Fruit fly (Drosophila melanogaster): ENCODE data around the gene MICU1.

MICU1 gene

dm6 chr2L:7150775-7151174 is 31.3 kb upstream of the MICU1 start (continued):
- TF ChIP-seq fd3F (GFP tag; optimal IDR thresholded peaks at IDR 0.05), result no peak
- TF ChIP-seq h (optimal IDR thresholded peaks at IDR 0.05), result no peak
- 0 out of 2 replicates have a peak, but pooled peaks have one; percentile 11 for TF ChIP-seq sim (GFP tag; IDR thresholded peaks at IDR 0.05)
- no peak for TF ChIP-seq eyg (GFP tag; optimal IDR thresholded peaks at IDR 0.05)
- no peak for TF ChIP-seq HmgZ (tag; optimal IDR thresholded peaks at IDR 0.05)
- TF ChIP-seq prd (optimal IDR thresholded peaks at IDR 0.05), result no peak
- peak; percentile 50 for TF ChIP-seq prd (GFP tag; IDR thresholded peaks at IDR 0.05)
- peak; percentile 33; the same call in 1 of the 2 replicates for TF ChIP-seq CG1024 (GFP tag; IDR thresholded peaks at IDR 0.05)
- TF ChIP-seq sqz (GFP tag; optimal IDR thresholded peaks at IDR 0.05), result peak; percentile 6
- peak; percentile 70 for TF ChIP-seq Ptx1 (GFP tag; IDR thresholded peaks at IDR 0.05)
- peak; percentile 68 for TF ChIP-seq PHDP (tag; optimal IDR thresholded peaks at IDR 0.05)
- TF ChIP-seq ems (GFP tag; optimal IDR thresholded peaks at IDR 0.05), result no peak
- TF ChIP-seq CG30431 (GFP tag; optimal IDR thresholded peaks at IDR 0.05), result peak; percentile 3
- peak; percentile 62 for TF ChIP-seq run (tag; optimal IDR thresholded peaks at IDR 0.05)
- TF ChIP-seq mirr (GFP tag; optimal IDR thresholded peaks at IDR 0.05), result no peak
- TF ChIP-seq CG2678 (tag; optimal IDR thresholded peaks at IDR 0.05), result peak; percentile 62
- TF ChIP-seq Nf-YA (GFP tag; IDR thresholded peaks at IDR 0.05), result no peak
- TF ChIP-seq zf30C (GFP tag; optimal IDR thresholded peaks at IDR 0.05), result no peak
- TF ChIP-seq zen2 (GFP tag; IDR thresholded peaks at IDR 0.05; ENCODE audit: partially characterized antibody), result no peak
- no peak for TF ChIP-seq CG10654 (GFP tag; optimal IDR thresholded peaks at IDR 0.05)
- TF ChIP-seq slbo (GFP tag; IDR thresholded peaks at IDR 0.05), result 0 out of 2 replicates have a peak, but pooled peaks have one; percentile 15
- peak; percentile 69 for TF ChIP-seq CG15601 (tag; optimal IDR thresholded peaks at IDR 0.05)
- TF ChIP-seq Ssrp (tag; optimal IDR thresholded peaks at IDR 0.05), result peak; percentile 67
- TF ChIP-seq D (optimal IDR thresholded peaks at IDR 0.05), result no peak
- TF ChIP-seq D (GFP tag; optimal IDR thresholded peaks at IDR 0.05), result peak; percentile 44
- peak; percentile 72 for TF ChIP-seq ci (GFP tag; IDR thresholded peaks at IDR 0.05)
- 0 out of 2 replicates have a peak, but pooled peaks have one; percentile 15 for TF ChIP-seq danr (GFP tag; IDR thresholded peaks at IDR 0.05)
- peak; percentile 64 for TF ChIP-seq stc (GFP tag; IDR thresholded peaks at IDR 0.05)
- TF ChIP-seq MESR4 (GFP tag; optimal IDR thresholded peaks at IDR 0.05), result no peak
- no peak for TF ChIP-seq z (GFP tag; IDR thresholded peaks at IDR 0.05)
- peak; percentile 28 for TF ChIP-seq CG10147 (GFP tag; optimal IDR thresholded peaks at IDR 0.05)
- TF ChIP-seq shn (GFP tag; optimal IDR thresholded peaks at IDR 0.05), result no peak
- no peak for TF ChIP-seq bowl (GFP tag; IDR thresholded peaks at IDR 0.05)
- TF ChIP-seq Med (GFP tag), result peak; percentile 20
- 0 out of 2 replicates have a peak, but pooled peaks have one; percentile 42 for TF ChIP-seq CG32767 (GFP tag; IDR thresholded peaks at IDR 0.05)
- TF ChIP-seq CG9215 (GFP tag; IDR thresholded peaks at IDR 0.05), result no peak
- peak; percentile 62 for TF ChIP-seq sens (GFP tag)
- TF ChIP-seq CG14667 (GFP tag; IDR thresholded peaks at IDR 0.05), result no peak
- TF ChIP-seq Eip74EF (GFP tag; optimal IDR thresholded peaks at IDR 0.05), result peak in 1 of 2 experiments; percentile 51
- 0 out of 3 replicates have a peak, but pooled peaks have one; percentile 24 for TF ChIP-seq CG34422 (GFP tag; IDR thresholded peaks at IDR 0.05)
- peak; percentile 55; the same call in 1 of the 2 replicates for TF ChIP-seq Ada2b (GFP tag; IDR thresholded peaks at IDR 0.05)
- TF ChIP-seq Meics (GFP tag; optimal IDR thresholded peaks at IDR 0.05), result peak; percentile 25
- TF ChIP-seq abd-A (tag; optimal IDR thresholded peaks at IDR 0.05), result no peak
- peak; percentile 30 for TF ChIP-seq CG33557 (GFP tag; optimal IDR thresholded peaks at IDR 0.05)
- TF ChIP-seq CG9817 (tag; optimal IDR thresholded peaks at IDR 0.05), result peak; percentile 34
- peak; percentile 67 for TF ChIP-seq CG18262 (tag; optimal IDR thresholded peaks at IDR 0.05)
- TF ChIP-seq Fer3 (tag; optimal IDR thresholded peaks at IDR 0.05), result peak; percentile 10
- peak; percentile 64; the same call in 1 of the 2 replicates for TF ChIP-seq HLH3B (GFP tag; IDR thresholded peaks at IDR 0.05)
